Worm (Caenorhabditis elegans) whole organism, late embryonic: ENCODE data around the gene C27A7.9.
A peak's percentile ranks its signal among the peaks of the same experiment; 100 is the strongest.

ENCODE experiments used
- C38D4.7 ChIP-seq: fragments of 200-800 bp; sonication (Bioruptor generic); optimal IDR thresholded peaks from 2 replicates; lab custom pipeline; 2018; ENCODE audit warnings: mild to moderate bottlenecking, missing genetic modification characterization, moderate library complexity, missing compliant biosample characterization
- K09A11.1 ChIP-seq: sonication (generic microtip); optimal IDR thresholded peaks from 2 replicates; lab custom pipeline; 2017; ENCODE audit warnings: antibody characterized with exemption, mild to moderate bottlenecking, missing genetic modification characterization, missing compliant biosample characterization; ENCODE audit not compliant: insufficient read depth
- T23F11.4 ChIP-seq: fragments of 200-800 bp; sonication (Bioruptor generic); optimal IDR thresholded peaks from 2 replicates; lab custom pipeline; 2018; ENCODE audit warnings: mild to moderate bottlenecking, missing genetic modification characterization, missing compliant biosample characterization
- Y22D7AL.16 ChIP-seq: sonication (generic microtip); optimal IDR thresholded peaks from 2 replicates; lab custom pipeline; 2016; ENCODE audit warnings: missing genetic modification characterization, missing compliant biosample characterization
- ahr-1 ChIP-seq: sonication (generic microtip); optimal IDR thresholded peaks from 2 replicates; lab custom pipeline; 2016; ENCODE audit warnings: missing genetic modification characterization, missing compliant biosample characterization
- ama-1 ChIP-seq: fragments of 150-350 bp; optimal IDR thresholded peaks from 2 replicates; lab custom pipeline; 2014
- ceh-2 ChIP-seq: sonication (generic microtip); optimal IDR thresholded peaks from 2 replicates; lab custom pipeline; 2016; ENCODE audit warnings: missing genotype, missing genetic modification characterization, missing compliant biosample characterization
- ceh-22 ChIP-seq: sonication (generic microtip); optimal IDR thresholded peaks from 2 replicates; lab custom pipeline; 2017; ENCODE audit warnings: missing biosample characterization, missing genetic modification characterization
- ceh-24 ChIP-seq: sonication (generic microtip); optimal IDR thresholded peaks from 2 replicates; lab custom pipeline; 2016; ENCODE audit warnings: mild to moderate bottlenecking, missing genetic modification characterization, missing compliant biosample characterization
- ceh-30 ChIP-seq: fragments of 150-350 bp; optimal IDR thresholded peaks from 2 replicates; lab custom pipeline; 2014; ENCODE audit warnings: missing biosample characterization, missing genetic modification characterization
- ceh-48 ChIP-seq: sonication (generic microtip); optimal IDR thresholded peaks from 2 replicates; lab custom pipeline; 2016; ENCODE audit warnings: missing genetic modification characterization, inconsistent platforms, missing compliant biosample characterization
- ceh-6 ChIP-seq: fragments of 200-800 bp; sonication (Bioruptor generic); optimal IDR thresholded peaks from 2 replicates; lab custom pipeline; 2018; ENCODE audit warnings: mild to moderate bottlenecking, missing genetic modification characterization, missing compliant biosample characterization
- che-1 ChIP-seq: sonication (generic microtip); optimal IDR thresholded peaks from 2 replicates; lab custom pipeline; 2016; ENCODE audit warnings: mild to moderate bottlenecking, missing genetic modification characterization, missing compliant biosample characterization
- dve-1 ChIP-seq: sonication (generic microtip); optimal IDR thresholded peaks from 2 replicates; lab custom pipeline; 2017; ENCODE audit warnings: antibody characterized with exemption, mild to moderate bottlenecking, missing genetic modification characterization, missing compliant biosample characterization
- elt-2 ChIP-seq: sonication (generic microtip); optimal IDR thresholded peaks from 2 replicates; lab custom pipeline; 2016; ENCODE audit warnings: missing genetic modification reagents, missing genetic modification characterization, missing compliant biosample characterization
- ets-4 ChIP-seq: sonication (generic microtip); optimal IDR thresholded peaks from 2 replicates; lab custom pipeline; 2016; ENCODE audit warnings: missing genetic modification characterization, missing compliant biosample characterization
- eyg-1 ChIP-seq: sonication (generic microtip); optimal IDR thresholded peaks from 2 replicates; lab custom pipeline; 2016; ENCODE audit warnings: missing genotype, missing genetic modification characterization, missing compliant biosample characterization
- fkh-6 ChIP-seq: sonication (generic microtip); optimal IDR thresholded peaks from 2 replicates; lab custom pipeline; 2016; ENCODE audit warnings: missing genetic modification characterization, missing compliant biosample characterization
- gmeb-2 ChIP-seq: sonication (generic microtip); optimal IDR thresholded peaks from 2 replicates; lab custom pipeline; 2016; ENCODE audit warnings: missing genetic modification characterization, inconsistent platforms, missing compliant biosample characterization
- hlh-13 ChIP-seq: fragments of 200-800 bp; sonication (Bioruptor generic); optimal IDR thresholded peaks from 2 replicates; lab custom pipeline; 2018; ENCODE audit warnings: mild to moderate bottlenecking, missing genetic modification characterization, missing compliant biosample characterization
- hlh-15 ChIP-seq: sonication (generic microtip); optimal IDR thresholded peaks from 2 replicates; lab custom pipeline; 2016; ENCODE audit warnings: missing genetic modification characterization, missing compliant biosample characterization
- hlh-6 ChIP-seq: sonication (generic microtip); optimal IDR thresholded peaks from 2 replicates; lab custom pipeline; 2016; ENCODE audit warnings: missing genotype, missing genetic modification characterization, missing compliant biosample characterization
- hlh-8 ChIP-seq: sonication (generic microtip); optimal IDR thresholded peaks from 2 replicates; lab custom pipeline; 2016; ENCODE audit warnings: missing genotype, missing genetic modification characterization, missing compliant biosample characterization
- lim-6 ChIP-seq: sonication (generic microtip); optimal IDR thresholded peaks from 2 replicates; lab custom pipeline; 2016; ENCODE audit warnings: missing genetic modification characterization, missing compliant biosample characterization
- nfya-1 ChIP-seq: sonication (generic microtip); optimal IDR thresholded peaks from 2 replicates; lab custom pipeline; 2017; ENCODE audit warnings: missing genetic modification characterization, mild to moderate bottlenecking, missing compliant biosample characterization, antibody characterized with exemption, moderate library complexity
- nhr-232 ChIP-seq: sonication (generic microtip); optimal IDR thresholded peaks from 2 replicates; lab custom pipeline; 2016; ENCODE audit warnings: missing genetic modification characterization, missing compliant biosample characterization
- npax-4 ChIP-seq: sonication (generic microtip); optimal IDR thresholded peaks from 2 replicates; lab custom pipeline; 2016; ENCODE audit warnings: missing genetic modification characterization, missing compliant biosample characterization
- odd-2 ChIP-seq: sonication (generic microtip); optimal IDR thresholded peaks from 2 replicates; lab custom pipeline; 2017; ENCODE audit warnings: antibody characterized with exemption, mild to moderate bottlenecking, missing genetic modification characterization, missing compliant biosample characterization
- pat-9 ChIP-seq: fragments of 200-800 bp; sonication (Bioruptor generic); optimal IDR thresholded peaks from 2 replicates; lab custom pipeline; 2018; ENCODE audit warnings: mild to moderate bottlenecking, missing genetic modification characterization, moderate library complexity, missing compliant biosample characterization
- pax-1 ChIP-seq: fragments of 150-350 bp; optimal IDR thresholded peaks from 2 replicates; lab custom pipeline; 2014; ENCODE audit warnings: missing biosample characterization, missing genetic modification characterization
- pha-4 ChIP-seq: fragments of 150-350 bp; optimal IDR thresholded peaks from 2 replicates; lab custom pipeline; 2018; ENCODE audit warnings: missing biosample characterization, missing genetic modification reagents, missing genetic modification characterization
- pros-1 ChIP-seq: fragments of 150-350 bp; optimal IDR thresholded peaks from 2 replicates; lab custom pipeline; 2014; ENCODE audit warnings: missing biosample characterization, missing genetic modification reagents, missing genetic modification characterization
- ref-2 ChIP-seq: sonication (generic microtip); optimal IDR thresholded peaks from 2 replicates; lab custom pipeline; 2016; ENCODE audit warnings: missing genetic modification characterization, missing compliant biosample characterization
- sdc-2 ChIP-seq: sonication (generic microtip); optimal IDR thresholded peaks from 2 replicates; lab custom pipeline; 2016; ENCODE audit warnings: missing genotype, missing genetic modification characterization, missing compliant biosample characterization
- sox-4 ChIP-seq: sonication (generic microtip); optimal IDR thresholded peaks from 2 replicates; lab custom pipeline; 2017; ENCODE audit warnings: mild to moderate bottlenecking, missing genetic modification characterization, inconsistent platforms, missing compliant biosample characterization
- syd-9 ChIP-seq: sonication (generic microtip); optimal IDR thresholded peaks from 2 replicates; lab custom pipeline; 2016; ENCODE audit warnings: mild to moderate bottlenecking, missing genetic modification characterization, moderate library complexity, missing compliant biosample characterization
- tbx-2 ChIP-seq: sonication (generic microtip); optimal IDR thresholded peaks from 2 replicates; lab custom pipeline; 2016; ENCODE audit warnings: missing genetic modification characterization, missing compliant biosample characterization
- tbx-7 ChIP-seq: sonication (generic microtip); optimal IDR thresholded peaks from 2 replicates; lab custom pipeline; 2016; ENCODE audit warnings: missing genotype, missing genetic modification characterization, missing compliant biosample characterization
- unc-42 ChIP-seq: sonication (generic microtip); optimal IDR thresholded peaks from 2 replicates; lab custom pipeline; 2016; ENCODE audit warnings: missing genotype, missing genetic modification characterization, missing compliant biosample characterization
- unc-55 ChIP-seq: sonication (generic microtip); optimal IDR thresholded peaks from 2 replicates; lab custom pipeline; 2017; ENCODE audit warnings: missing biosample characterization, missing genetic modification reagents, missing genetic modification characterization
- ztf-16 ChIP-seq: sonication (generic microtip); optimal IDR thresholded peaks from 2 replicates; lab custom pipeline; 2017; ENCODE audit warnings: missing genetic modification characterization, missing compliant biosample characterization

The C27A7.9 gene

ce11 chrV:12159975-12160374 is 5.5 kb upstream of the C27A7.9 start:
- no peak for TF ChIP-seq odd-2 (tag; lab: Kevin White, UChicago)
- no peak for TF ChIP-seq pat-9
- TF ChIP-seq nfya-1 (tag; lab: Kevin White, UChicago) = no peak
- no peak for TF ChIP-seq ceh-24
- no peak for TF ChIP-seq ceh-6 (GFP tag; lab: Kevin White, UChicago)
- no peak for TF ChIP-seq unc-55 (GFP tag; lab: Kevin White, UChicago)
- no peak for TF ChIP-seq nhr-232 (tag; lab: Kevin White, UChicago)
- no peak for TF ChIP-seq Y22D7AL.16 (tag; lab: Kevin White, UChicago)
- TF ChIP-seq tbx-7 (tag; lab: Kevin White, UChicago) = no peak
- no peak for TF ChIP-seq ama-1 (lab: Kevin White, UChicago)
- TF ChIP-seq dve-1 (tag; lab: Kevin White, UChicago) = no peak
- no peak for TF ChIP-seq K09A11.1 (tag; lab: Kevin White, UChicago)
- no peak for TF ChIP-seq syd-9 (tag; lab: Kevin White, UChicago)
- no peak for TF ChIP-seq ceh-2 (tag; lab: Kevin White, UChicago)
- TF ChIP-seq hlh-15 (tag; lab: Kevin White, UChicago) = no peak
- TF ChIP-seq hlh-6 = no peak
- no peak for TF ChIP-seq ztf-16 (tag; lab: Kevin White, UChicago)
- no peak for TF ChIP-seq ceh-48
- TF ChIP-seq fkh-6 = no peak
- no peak for TF ChIP-seq tbx-2
- TF ChIP-seq, all 69 proteins: peak for 0

- TF ChIP-seq elt-2 (tag; lab: Kevin White, UChicago) = no peak
- peak; percentile 6 for TF ChIP-seq unc-42 (tag; lab: Kevin White, UChicago)
These were observed 3.9 kb upstream of the C27A7.9 start for ce11 chrV:12158377-12158776.

- no peak for TF ChIP-seq lim-6 (tag; lab: Kevin White, UChicago)
- TF ChIP-seq K09A11.1 (tag; lab: Kevin White, UChicago) = no peak
- no peak for TF ChIP-seq C38D4.7 (GFP tag; lab: Kevin White, UChicago)
- TF ChIP-seq ztf-16 (tag; lab: Kevin White, UChicago) = no peak
- TF ChIP-seq pros-1 = no peak
- TF ChIP-seq hlh-13 (GFP tag; lab: Kevin White, UChicago) = no peak
- no peak for TF ChIP-seq hlh-6
- no peak for TF ChIP-seq sox-4 (tag; lab: Kevin White, UChicago)
- no peak for TF ChIP-seq ceh-48
- no peak for TF ChIP-seq sdc-2 (tag; lab: Kevin White, UChicago)
- TF ChIP-seq ama-1 (lab: Kevin White, UChicago) = no peak
- TF ChIP-seq hlh-8 (tag; lab: Kevin White, UChicago) = no peak
- TF ChIP-seq T23F11.4 (GFP tag; lab: Kevin White, UChicago) = no peak
- no peak for TF ChIP-seq gmeb-2 (tag; lab: Kevin White, UChicago)
- TF ChIP-seq ceh-30 (tag; lab: Kevin White, UChicago) = no peak
- TF ChIP-seq fkh-6 = no peak
- TF ChIP-seq ref-2 (tag; lab: Kevin White, UChicago) = no peak
- TF ChIP-seq pax-1 (tag; lab: Kevin White, UChicago) = no peak
- TF ChIP-seq ceh-6 (GFP tag; lab: Kevin White, UChicago) = no peak
- no peak for TF ChIP-seq che-1 (tag; lab: Kevin White, UChicago)
These were observed 670 bp downstream of the C27A7.9 start for ce11 chrV:12153784-12154183.

ce11 chrV:12152857-12153256 is 1.6 kb downstream of the C27A7.9 start, which contains the start of gene C27A7.8:
C27A7.8 (plus strand) TSS chrV:12153157.
- TF ChIP-seq K09A11.1 (tag; lab: Kevin White, UChicago) (no peak), pha-4 (tag; lab: Kevin White, UChicago) (no peak), elt-2 (tag; lab: Kevin White, UChicago) (no peak), hlh-15 (tag; lab: Kevin White, UChicago) (no peak), eyg-1 (tag; lab: Kevin White, UChicago) (no peak), fkh-6 (no peak), npax-4 (no peak), lim-6 (tag; lab: Kevin White, UChicago) (no peak), ahr-1 (tag; lab: Kevin White, UChicago) (no peak), hlh-6 (no peak), ceh-48 (no peak), ceh-24 (no peak), ets-4 (tag; lab: Kevin White, UChicago) (no peak), ceh-22 (tag; lab: Kevin White, UChicago) (no peak)
